Worm (Caenorhabditis elegans) whole organism, midembryonic: ENCODE measurements around the gene efn-2.

Experiments used
- T22C8.4 ChIP-seq: fragments of 200-800 bp; sonication (Bioruptor generic); IDR thresholded peaks from 2 replicates; pipeline ENCODE4 v1.3.6; 2022; ENCODE audit warnings: missing genetic modification characterization, missing compliant biosample characterization
- cog-1 ChIP-seq: sonication (generic microtip); optimal IDR thresholded peaks from 2 replicates; lab custom pipeline; 2016; ENCODE audit warnings: missing genetic modification characterization, missing compliant biosample characterization
- flt-1 ChIP-seq: fragments of 200-800 bp; sonication (Bioruptor generic); IDR thresholded peaks from 2 replicates; pipeline ENCODE4 v1.3.6; 2022; ENCODE audit warnings: missing genetic modification characterization, missing compliant biosample characterization
- klf-2 ChIP-seq: fragments of 200-800 bp; sonication (Bioruptor generic); conservative IDR thresholded peaks from 2 replicates; pipeline ENCODE4 v1.3.6; 2022; ENCODE audit warnings: missing genetic modification reagents, missing genetic modification characterization, missing compliant biosample characterization
- med-1 ChIP-seq: sonication (generic microtip); optimal IDR thresholded peaks from 2 replicates; lab custom pipeline; 2017; ENCODE audit warnings: missing genetic modification characterization, mild to moderate bottlenecking, missing compliant biosample characterization, antibody characterized with exemption, missing genetic modification reagents; ENCODE audit not compliant: insufficient read depth
- ref-1 ChIP-seq: fragments of 200-800 bp; sonication (Bioruptor generic); conservative IDR thresholded peaks from 2 replicates; pipeline ENCODE4 v1.3.6; 2022; ENCODE audit warnings: missing genetic modification reagents, missing genetic modification characterization, missing compliant biosample characterization
- tab-1 ChIP-seq: fragments of 200-800 bp; sonication (Bioruptor generic); IDR thresholded peaks from 2 replicates; pipeline ENCODE4 v1.3.6; 2022; ENCODE audit warnings: missing genetic modification characterization, missing compliant biosample characterization
- ztf-23 ChIP-seq: fragments of 200-800 bp; sonication (Bioruptor generic); IDR thresholded peaks from 2 replicates; pipeline ENCODE4 v1.3.6; 2022; ENCODE audit warnings: missing genetic modification reagents, missing genetic modification characterization, missing compliant biosample characterization
- ztf-29 ChIP-seq: fragments of 200-800 bp; sonication (Bioruptor generic); IDR thresholded peaks from 2 replicates; pipeline ENCODE4 v1.3.6; 2022; ENCODE audit warnings: missing genetic modification reagents, missing genetic modification characterization, missing compliant biosample characterization

efn-2 gene

DNA sequence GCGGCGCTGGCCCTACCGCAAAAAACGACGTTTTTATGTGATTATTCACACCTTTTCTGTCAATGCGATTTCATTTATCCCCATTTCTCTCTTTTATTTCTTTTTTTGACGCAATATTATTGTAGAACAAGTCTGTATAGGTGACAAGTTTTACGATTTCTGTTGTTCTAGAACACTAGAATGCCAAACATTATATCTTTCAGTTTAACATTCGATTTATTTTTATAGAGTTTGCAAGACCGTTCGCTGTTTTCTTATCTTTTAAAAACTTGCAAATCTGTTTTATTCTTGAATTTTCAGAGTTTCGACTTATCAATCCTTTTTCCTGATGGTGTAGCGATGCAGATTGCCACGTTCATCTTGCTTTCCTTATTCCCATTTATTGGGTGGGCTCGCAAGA, at the start of gene efn-2:
Gene efn-2, plus strand, starts transcription at position 301 of the 400 bp plus-strand sequence.
- TF ChIP-seq med-1 (no peak), flt-1 (no peak), T22C8.4 (no peak), ztf-29 (GFP tag; lab: Robert Waterston, UW) (no peak), cog-1 (tag; lab: Kevin White, UChicago) (no peak), tab-1 (no peak), klf-2 (GFP tag; lab: Robert Waterston, UW) (no peak), ztf-23 (GFP tag; lab: Robert Waterston, UW) (no peak), ref-1 (GFP tag; lab: Robert Waterston, UW) (no peak)

DNA sequence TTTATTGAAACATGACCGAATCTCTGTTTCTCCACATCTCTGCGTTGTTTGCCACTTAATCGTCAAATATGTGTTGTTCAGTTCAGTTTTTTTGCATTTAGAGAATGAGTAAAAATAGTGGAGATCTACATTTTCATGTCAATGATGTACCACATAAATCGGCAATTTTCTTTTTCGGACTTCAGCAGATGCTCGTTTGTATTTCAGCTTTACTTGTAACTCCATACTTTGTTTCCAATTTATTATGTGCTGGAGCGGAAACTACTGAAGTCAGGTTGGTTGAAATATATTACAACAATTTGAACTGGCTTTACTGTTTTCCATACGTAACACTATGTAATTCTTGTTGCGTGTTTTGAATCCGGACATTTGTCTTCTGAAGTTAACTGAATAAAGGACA, 45.5 kb upstream of the efn-2 start, which contains the start of gene T07G12.2:
Gene T07G12.2, plus strand, starts transcription at position 62 of the 400 bp plus-strand sequence.
- TF ChIP-seq med-1 (no peak), T22C8.4 (no peak), ztf-23 (GFP tag; lab: Robert Waterston, UW) (no peak), cog-1 (tag; lab: Kevin White, UChicago) (no peak), klf-2 (GFP tag; lab: Robert Waterston, UW) (no peak), flt-1 (no peak), ref-1 (GFP tag; lab: Robert Waterston, UW) (no peak), tab-1 (no peak), ztf-29 (GFP tag; lab: Robert Waterston, UW) (no peak)

DNA sequence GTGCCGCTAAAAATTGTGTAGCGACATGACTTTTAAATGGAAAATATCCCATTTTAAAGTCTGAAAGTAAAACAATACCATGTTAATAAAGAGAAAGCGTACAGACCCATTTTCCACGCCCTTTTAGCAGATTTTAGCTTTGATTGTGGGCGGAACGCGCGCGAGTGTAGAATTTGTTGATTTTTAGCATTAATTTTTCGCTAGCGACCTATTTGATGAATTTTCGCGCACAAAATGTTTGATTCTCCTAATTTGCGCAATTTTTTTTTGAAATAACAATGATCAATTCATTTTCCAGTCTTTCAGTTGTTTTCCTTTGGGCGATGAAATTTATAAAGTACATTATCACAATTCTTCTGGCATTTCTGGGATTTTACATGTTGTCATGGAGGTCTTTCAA, 42.5 kb upstream of the efn-2 start, which contains the start of gene T07G12.3:
Gene T07G12.3, plus strand, starts transcription at position 301 of the 400 bp plus-strand sequence.
- no peak for TF ChIP-seq klf-2 (GFP tag; lab: Robert Waterston, UW)
- TF ChIP-seq med-1: no peak
- TF ChIP-seq ref-1 (GFP tag; lab: Robert Waterston, UW): no peak
- no peak for TF ChIP-seq tab-1
- no peak for TF ChIP-seq ztf-23 (GFP tag; lab: Robert Waterston, UW)
- no peak for TF ChIP-seq cog-1 (tag; lab: Kevin White, UChicago)
- no peak for TF ChIP-seq flt-1
- no peak for TF ChIP-seq ztf-29 (GFP tag; lab: Robert Waterston, UW)
- TF ChIP-seq T22C8.4: no peak

DNA sequence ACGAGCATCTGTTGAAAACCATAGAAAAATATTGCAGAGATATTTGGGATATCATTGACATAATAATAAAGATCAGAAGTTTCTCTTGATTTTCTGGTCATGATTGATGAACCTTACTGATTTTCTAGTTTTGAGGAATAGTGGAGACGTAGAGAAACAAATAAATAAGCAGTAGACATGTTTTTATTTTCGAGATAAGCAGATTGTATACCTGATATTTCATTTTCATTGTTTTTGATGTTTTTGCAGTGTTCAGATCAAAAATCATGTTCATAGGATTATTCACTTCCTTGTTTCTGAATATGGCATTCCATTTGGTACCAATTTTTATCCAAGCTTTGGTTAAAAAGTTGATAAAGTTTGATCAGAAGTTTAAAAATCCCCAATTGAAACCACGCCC, 37.6 kb upstream of the efn-2 start, which contains the start of gene T07G12.4:
Gene T07G12.4, minus strand, starts transcription at position 101 of the 400 bp plus-strand sequence.
- TF ChIP-seq med-1 (no peak), tab-1 (no peak), ztf-23 (GFP tag; lab: Robert Waterston, UW) (no peak), T22C8.4 (no peak), flt-1 (no peak), cog-1 (tag; lab: Kevin White, UChicago) (no peak), ztf-29 (GFP tag; lab: Robert Waterston, UW) (no peak), klf-2 (GFP tag; lab: Robert Waterston, UW) (no peak), ref-1 (GFP tag; lab: Robert Waterston, UW) (no peak)

DNA sequence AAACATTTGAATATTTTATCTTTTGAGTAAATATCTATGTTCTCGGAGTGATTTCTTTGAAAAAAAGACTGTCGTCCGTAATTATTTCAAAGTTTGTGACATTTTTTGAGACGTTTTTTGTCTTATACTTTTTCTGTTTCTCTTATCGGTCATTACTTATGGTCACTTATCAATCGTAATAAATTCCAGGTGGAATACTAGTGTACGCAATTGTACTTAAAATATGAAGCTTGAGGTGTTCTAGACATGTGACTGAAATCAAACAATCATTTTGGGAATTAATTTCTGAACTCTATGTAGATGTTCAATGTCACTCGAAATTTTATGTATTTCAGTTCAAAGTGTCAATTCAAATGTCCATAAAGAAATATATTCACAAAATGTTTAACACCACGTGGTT, 33.9 kb upstream of the efn-2 start:
- TF ChIP-seq ztf-29 (GFP tag; lab: Robert Waterston, UW): no peak
- TF ChIP-seq flt-1: no peak

DNA sequence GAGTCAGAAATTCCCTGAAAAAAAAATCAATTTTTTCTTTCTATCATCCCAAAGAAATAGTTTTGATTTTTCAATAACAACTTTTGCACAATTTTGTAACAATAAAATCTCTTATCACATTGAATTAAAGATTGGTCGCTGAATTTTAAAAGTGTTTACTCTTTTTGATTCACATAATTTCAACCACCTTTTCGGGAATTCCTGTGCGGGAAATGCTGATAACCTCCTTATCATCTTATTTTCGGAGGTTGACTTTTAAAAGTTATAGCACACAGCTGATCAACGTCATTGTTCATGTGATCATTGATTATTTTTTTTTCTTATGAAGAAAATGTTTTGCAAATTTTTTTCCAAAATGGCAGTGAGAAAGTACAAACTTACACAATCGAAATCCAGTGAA, 32.8 kb upstream of the efn-2 start:
- no peak for TF ChIP-seq ztf-23 (GFP tag; lab: Robert Waterston, UW)
- no peak for TF ChIP-seq T22C8.4
- no peak for TF ChIP-seq med-1

DNA sequence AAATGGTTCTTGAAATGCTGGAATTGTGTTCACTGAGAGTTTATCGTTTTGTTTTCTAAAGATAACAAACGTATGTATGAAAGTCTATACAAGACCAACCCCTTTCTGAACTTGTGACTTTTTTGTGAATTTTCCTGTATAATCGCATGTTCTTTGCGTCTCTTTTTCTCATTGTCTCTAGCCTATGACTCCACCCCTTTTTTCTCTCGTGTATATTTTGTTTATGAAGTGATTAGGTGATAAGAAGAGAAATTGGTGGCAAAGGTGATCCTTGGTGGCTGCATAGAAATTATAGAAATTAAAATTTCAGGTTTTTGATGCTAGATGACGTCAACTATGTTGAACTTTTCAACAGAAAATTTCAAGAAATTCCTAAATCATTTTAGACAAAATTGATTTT, 31.1 kb upstream of the efn-2 start, which contains the start of gene T07G12.5:
Gene T07G12.5, minus strand, starts transcription at position 101 of the 400 bp plus-strand sequence.
- TF ChIP-seq ztf-23 (GFP tag; lab: Robert Waterston, UW) (no peak), tab-1 (no peak), ztf-29 (GFP tag; lab: Robert Waterston, UW) (no peak), klf-2 (GFP tag; lab: Robert Waterston, UW) (no peak), flt-1 (no peak), med-1 (no peak), T22C8.4 (no peak)

DNA sequence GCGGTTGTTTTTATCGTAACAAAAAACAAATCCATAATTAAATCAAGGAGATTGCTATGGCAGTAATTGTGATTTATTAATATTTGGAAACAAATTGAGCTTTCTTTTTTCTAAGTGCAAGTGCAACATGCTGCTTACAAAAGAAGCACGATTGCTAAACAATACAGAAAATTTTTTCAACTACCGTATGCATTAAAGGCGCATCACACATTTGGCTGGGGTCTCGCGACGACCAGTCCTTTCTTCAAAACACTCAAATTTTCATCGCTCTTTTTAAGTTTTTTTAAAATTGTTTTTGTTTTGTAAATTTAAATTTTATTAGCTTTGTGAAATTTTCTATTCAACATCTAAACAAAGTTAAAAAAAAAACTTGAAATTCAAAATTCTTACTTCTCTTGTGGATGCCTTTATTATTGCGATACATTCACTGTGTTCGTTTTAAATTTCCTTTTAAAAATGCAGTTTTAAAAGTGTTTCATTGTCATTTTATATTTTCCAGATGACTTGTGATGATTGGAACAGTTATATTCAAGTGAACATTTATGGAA, 29.5 kb upstream of the efn-2 start, which contains the start of gene zim-1:
Gene zim-1, plus strand, starts transcription at position 498 of the 548 bp plus-strand sequence.
- TF ChIP-seq flt-1 (no peak), ref-1 (GFP tag; lab: Robert Waterston, UW) (no peak), tab-1 (no peak), T22C8.4 (no peak), ztf-23 (GFP tag; lab: Robert Waterston, UW) (no peak), klf-2 (GFP tag; lab: Robert Waterston, UW) (no peak), med-1 (no peak), ztf-29 (GFP tag; lab: Robert Waterston, UW) (no peak), cog-1 (tag; lab: Kevin White, UChicago) (no peak)

DNA sequence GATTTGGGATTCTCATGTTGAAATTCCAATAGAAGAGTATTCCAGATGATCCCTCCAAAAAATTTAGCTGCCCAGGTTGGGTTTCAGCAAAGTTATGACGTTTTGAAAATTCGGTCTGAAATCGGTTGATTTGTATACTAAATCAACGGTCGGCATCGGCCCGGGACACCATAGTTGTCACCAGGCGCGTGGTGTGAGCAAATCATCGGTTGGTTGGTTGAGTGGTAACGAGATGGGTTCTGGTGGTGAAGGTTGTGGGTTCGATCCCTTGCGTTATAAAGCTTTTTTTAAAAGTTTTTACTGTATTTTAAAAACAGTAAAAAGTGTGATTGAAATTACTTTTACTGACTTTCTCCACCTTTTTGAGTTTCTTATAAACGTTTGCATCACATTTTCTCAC, 27.6 kb upstream of the efn-2 start:
- peak; percentile 62 for TF ChIP-seq ref-1 (GFP tag; lab: Robert Waterston, UW)
- 0 out of 2 replicates have a peak, but pooled peaks have one; percentile 53 for TF ChIP-seq tab-1

DNA sequence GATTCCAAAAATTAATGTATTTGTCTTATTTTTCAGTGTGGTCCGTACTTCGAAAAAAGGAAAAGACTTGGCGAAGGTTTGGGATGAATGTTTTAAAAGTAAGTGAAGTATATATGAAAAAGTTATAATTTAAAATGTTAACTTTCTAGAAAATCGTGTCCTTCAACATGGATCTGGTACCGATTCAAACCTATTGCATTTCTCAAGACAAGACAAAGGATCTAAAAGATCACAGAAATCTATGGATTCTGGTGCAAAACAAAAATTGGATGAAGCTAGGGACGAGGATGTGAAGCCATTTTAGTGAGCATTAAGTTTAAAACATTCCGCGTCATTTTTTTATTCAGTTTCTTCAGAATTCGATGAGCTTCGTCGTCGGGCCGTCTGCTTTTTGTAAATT, 21.2 kb upstream of the efn-2 start, which contains the start of gene zim-2:
Gene zim-2, plus strand, starts transcription at position 301 of the 400 bp plus-strand sequence.
- TF ChIP-seq klf-2 (GFP tag; lab: Robert Waterston, UW): no peak
- no peak for TF ChIP-seq flt-1
- no peak for TF ChIP-seq ref-1 (GFP tag; lab: Robert Waterston, UW)

DNA sequence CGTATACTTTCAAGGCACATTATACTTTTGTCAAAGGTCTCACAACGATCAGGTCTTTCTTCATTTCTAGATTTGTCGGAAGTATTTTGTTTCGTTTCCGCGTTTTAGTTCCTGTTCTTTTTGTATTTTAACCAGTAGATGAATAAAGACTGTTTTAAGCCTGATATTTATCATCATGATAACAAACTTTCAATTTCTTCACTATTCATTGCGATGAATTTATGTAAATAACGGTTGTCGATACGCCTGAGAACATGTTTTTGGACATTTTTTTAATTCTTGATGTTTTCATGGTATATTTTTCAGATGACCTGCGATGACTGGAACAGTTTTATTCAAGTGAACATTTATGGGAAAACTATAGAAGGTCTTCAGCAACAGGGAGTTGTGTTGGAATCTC, 17.7 kb upstream of the efn-2 start, which contains the start of gene zim-3:
Gene zim-3, plus strand, starts transcription at position 301 of the 400 bp plus-strand sequence.
- TF ChIP-seq med-1: no peak
- TF ChIP-seq ztf-23 (GFP tag; lab: Robert Waterston, UW): no peak
- no peak for TF ChIP-seq T22C8.4
- TF ChIP-seq flt-1: no peak
- no peak for TF ChIP-seq cog-1 (tag; lab: Kevin White, UChicago)
- TF ChIP-seq tab-1: no peak
- TF ChIP-seq ztf-29 (GFP tag; lab: Robert Waterston, UW): no peak
- TF ChIP-seq klf-2 (GFP tag; lab: Robert Waterston, UW): no peak
- TF ChIP-seq ref-1 (GFP tag; lab: Robert Waterston, UW): no peak
